Fruit fly (Drosophila melanogaster): ENCODE results near the gene CG11504.

CG11504 gene

dm6 chr3R:29997607-29998236, at the start of gene CG11504, which contains the start of gene CG15525 (continued):
- TF ChIP-seq CG10462 (GFP tag; optimal IDR thresholded peaks at IDR 0.05) = no peak
- peak; percentile 78 for TF ChIP-seq Aef1 (GFP tag; IDR thresholded peaks at IDR 0.05)
- TF ChIP-seq CG13287 (GFP tag; IDR thresholded peaks at IDR 0.05; ENCODE audit: partially characterized antibody) = peak; percentile 95
- peak; percentile 29 for TF ChIP-seq Ssrp (tag; optimal IDR thresholded peaks at IDR 0.05)
- peak; percentile 76 for TF ChIP-seq Opbp (GFP tag; IDR thresholded peaks at IDR 0.05; ENCODE audit: partially characterized antibody)
- no peak for TF ChIP-seq Atf3 (GFP tag; optimal IDR thresholded peaks at IDR 0.05)
- no peak for TF ChIP-seq odd (GFP tag; optimal IDR thresholded peaks at IDR 0.05)
- TF ChIP-seq CG6854 (GFP tag; optimal IDR thresholded peaks at IDR 0.05) = no peak
- no peak for TF ChIP-seq CG4360 (GFP tag; IDR thresholded peaks at IDR 0.05)
- TF ChIP-seq trh (GFP tag; optimal IDR thresholded peaks at IDR 0.05) = no peak
- peak; percentile 84 for TF ChIP-seq slbo (GFP tag; IDR thresholded peaks at IDR 0.05)
- TF ChIP-seq ac (GFP tag; optimal IDR thresholded peaks at IDR 0.05) = no peak
- TF ChIP-seq Nf-YB (GFP tag; optimal IDR thresholded peaks at IDR 0.05) = no peak
- no peak for TF ChIP-seq lov (optimal IDR thresholded peaks at IDR 0.05)
- no peak for TF ChIP-seq lov (GFP tag; IDR thresholded peaks at IDR 0.05)
- TF ChIP-seq E2f2 (GFP tag; IDR thresholded peaks at IDR 0.05) = peak; percentile 50
- peak; percentile 84 for TF ChIP-seq Med (GFP tag)
- peak; percentile 92 for TF ChIP-seq Dll (GFP tag; IDR thresholded peaks at IDR 0.05; ENCODE audit: partially characterized antibody)
- peak; percentile 67 for TF ChIP-seq sob (GFP tag; IDR thresholded peaks at IDR 0.05)
- TF ChIP-seq CG12391 (tag; optimal IDR thresholded peaks at IDR 0.05) = peak; percentile 78
- TF ChIP-seq slou (GFP tag; optimal IDR thresholded peaks at IDR 0.05) = no peak
- TF ChIP-seq CG17568 (GFP tag; optimal IDR thresholded peaks at IDR 0.05) = no peak
- peak; percentile 51 for TF ChIP-seq ap (GFP tag; IDR thresholded peaks at IDR 0.05)
- TF ChIP-seq salm (tag; optimal IDR thresholded peaks at IDR 0.05) = no peak
- TF ChIP-seq CG12659 (GFP tag; optimal IDR thresholded peaks at IDR 0.05) = peak; percentile 73
- no peak for TF ChIP-seq ash1 (GFP tag; optimal IDR thresholded peaks at IDR 0.05)
- peak; percentile 69 for TF ChIP-seq stwl (tag; optimal IDR thresholded peaks at IDR 0.05)
- no peak for TF ChIP-seq sqz (GFP tag; optimal IDR thresholded peaks at IDR 0.05)
- no peak for TF ChIP-seq CG1529 (GFP tag; optimal IDR thresholded peaks at IDR 0.05)
- no peak for TF ChIP-seq MTF-1 (GFP tag; optimal IDR thresholded peaks at IDR 0.05; ENCODE audit: borderline replicate concordance)
- peak; percentile 16 for TF ChIP-seq CG8089 (GFP tag; optimal IDR thresholded peaks at IDR 0.05)
- no peak for TF ChIP-seq sd (tag; optimal IDR thresholded peaks at IDR 0.05)
- no peak for TF ChIP-seq sr (GFP tag; IDR thresholded peaks at IDR 0.05)
- no peak for TF ChIP-seq nom (GFP tag; optimal IDR thresholded peaks at IDR 0.05)
- TF ChIP-seq CG18476 (GFP tag; optimal IDR thresholded peaks at IDR 0.05) = peak; percentile 47
- peak; percentile 88 for TF ChIP-seq CG2116 (GFP tag; optimal IDR thresholded peaks at IDR 0.05)
- TF ChIP-seq bbx (GFP tag; IDR thresholded peaks at IDR 0.05; ENCODE audit: partially characterized antibody) = peak; percentile 72
- no peak for TF ChIP-seq CG10959 (GFP tag; IDR thresholded peaks at IDR 0.05)
- no peak for TF ChIP-seq CG14965 (GFP tag; optimal IDR thresholded peaks at IDR 0.05; ENCODE audit: borderline replicate concordance)
- peak; percentile 40; the same call in 2 of the 3 replicates for TF ChIP-seq tgo (GFP tag; IDR thresholded peaks at IDR 0.05)
- TF ChIP-seq CG7372 (GFP tag; IDR thresholded peaks at IDR 0.05) = no peak
- no peak for TF ChIP-seq twi (tag; optimal IDR thresholded peaks at IDR 0.05)
- peak; percentile 100 for TF ChIP-seq Meics (GFP tag; optimal IDR thresholded peaks at IDR 0.05)
- TF ChIP-seq al (GFP tag; IDR thresholded peaks at IDR 0.05) = peak; percentile 50
- TF ChIP-seq CG4617 (GFP tag; optimal IDR thresholded peaks at IDR 0.05; ENCODE audit: borderline replicate concordance) = peak; percentile 96
- TF ChIP-seq Ada2b (GFP tag; IDR thresholded peaks at IDR 0.05) = peak; percentile 36; the same call in 1 of the 2 replicates
- TF ChIP-seq sens-2 (GFP tag; IDR thresholded peaks at IDR 0.05) = no peak
- no peak for TF ChIP-seq CG11696 (GFP tag; IDR thresholded peaks at IDR 0.05)
- peak; percentile 69 for TF ChIP-seq CG9797 (GFP tag; optimal IDR thresholded peaks at IDR 0.05)
- peak; percentile 22 for TF ChIP-seq CG9817 (tag; optimal IDR thresholded peaks at IDR 0.05)
